Fruit fly (Drosophila melanogaster): Measurements from ENCODE around the gene CG31097.

CG31097 gene

dm6 chr3R:25247379-25247869 is 50.2 kb downstream of the CG31097 start, which contains the start of the genes RpS27 and Nup37 (continued):
- TF ChIP-seq Nf-YB (GFP tag; optimal IDR thresholded peaks at IDR 0.05) (peak; percentile 84), CrebB (tag; optimal IDR thresholded peaks at IDR 0.05) (peak; percentile 99), row (GFP tag; IDR thresholded peaks at IDR 0.05) (peak; percentile 86), Tbp (GFP tag; optimal IDR thresholded peaks at IDR 0.05) (no peak), Fer2 (tag; optimal IDR thresholded peaks at IDR 0.05) (peak; percentile 98), Bteb2 (GFP tag; optimal IDR thresholded peaks at IDR 0.05) (peak; percentile 97), D19A (tag; optimal IDR thresholded peaks at IDR 0.05) (peak; percentile 77), scrt (GFP tag; optimal IDR thresholded peaks at IDR 0.05) (peak; percentile 96), Scr (GFP tag; IDR thresholded peaks at IDR 0.05; ENCODE audit: partially characterized antibody) (peak; percentile 41; the same call in 1 of the 2 replicates), Stat92E (GFP tag; optimal IDR thresholded peaks at IDR 0.05) (peak in 1 of 3 experiments; percentile 82), jumu (GFP tag; optimal IDR thresholded peaks at IDR 0.05) (peak; percentile 96), Optix (GFP tag; IDR thresholded peaks at IDR 0.05) (peak; percentile 96), sisA (GFP tag; IDR thresholded peaks at IDR 0.05) (peak; percentile 95), CG31224 (GFP tag; IDR thresholded peaks at IDR 0.05) (peak; percentile 93), CG17328 (GFP tag; IDR thresholded peaks at IDR 0.05) (peak; percentile 98), CG7271 (tag; optimal IDR thresholded peaks at IDR 0.05) (peak; percentile 99), HLHmδ (GFP tag; optimal IDR thresholded peaks at IDR 0.05) (peak; percentile 100), run (tag; optimal IDR thresholded peaks at IDR 0.05) (peak; percentile 90), Meics (GFP tag; optimal IDR thresholded peaks at IDR 0.05) (peak; percentile 99), chn (GFP tag; optimal IDR thresholded peaks at IDR 0.05) (peak; percentile 98), slbo (GFP tag; IDR thresholded peaks at IDR 0.05) (peak; percentile 98), CG9932 (GFP tag; IDR thresholded peaks at IDR 0.05) (peak; percentile 98), Hr39 (optimal IDR thresholded peaks at IDR 0.05) (no peak), HHEX (GFP tag; optimal IDR thresholded peaks at IDR 0.05) (peak; percentile 99), ham (GFP tag; IDR thresholded peaks at IDR 0.05) (peak; percentile 94), Hey (tag; optimal IDR thresholded peaks at IDR 0.05) (peak; percentile 99), sqz (GFP tag; optimal IDR thresholded peaks at IDR 0.05) (peak; percentile 98), CoRest (tag; optimal IDR thresholded peaks at IDR 0.05) (peak; percentile 95), CG3838 (GFP tag; optimal IDR thresholded peaks at IDR 0.05) (peak; percentile 98), CG8388 (GFP tag; optimal IDR thresholded peaks at IDR 0.05) (peak; percentile 89), CG15269 (tag; optimal IDR thresholded peaks at IDR 0.05) (peak; percentile 94), H2.0 (GFP tag; IDR thresholded peaks at IDR 0.05) (peak; percentile 97), pros (GFP tag; optimal IDR thresholded peaks at IDR 0.05) (peak; percentile 73), CG18262 (tag; optimal IDR thresholded peaks at IDR 0.05) (peak; percentile 91), jing (GFP tag; optimal IDR thresholded peaks at IDR 0.05) (peak; percentile 94), CG16813 (GFP tag; IDR thresholded peaks at IDR 0.05; ENCODE audit: partially characterized antibody) (peak; percentile 48; the same call in 2 of the 3 replicates), rib (GFP tag; IDR thresholded peaks at IDR 0.05) (peak; percentile 91), tio (GFP tag; optimal IDR thresholded peaks at IDR 0.05) (peak; percentile 96), p53 (GFP tag; optimal IDR thresholded peaks at IDR 0.05) (peak; percentile 98), CG17802 (tag; optimal IDR thresholded peaks at IDR 0.05) (peak; percentile 94), CG8089 (GFP tag; optimal IDR thresholded peaks at IDR 0.05) (peak; percentile 99), Doc3 (GFP tag; IDR thresholded peaks at IDR 0.05; ENCODE audit: partially characterized antibody) (no peak), CTCF (GFP tag; optimal IDR thresholded peaks at IDR 0.05) (peak; percentile 74), Blimp-1 (GFP tag; optimal IDR thresholded peaks at IDR 0.05) (peak; percentile 86), HLH4C (GFP tag; IDR thresholded peaks at IDR 0.05; ENCODE audit: partially characterized antibody) (no peak), Bgb (GFP tag; IDR thresholded peaks at IDR 0.05; ENCODE audit: partially characterized antibody) (peak; percentile 43; the same call in 1 of the 2 replicates), Lhr (GFP tag; optimal IDR thresholded peaks at IDR 0.05) (peak; percentile 97), fd96Cb (tag; optimal IDR thresholded peaks at IDR 0.05) (peak; percentile 91), CG13424 (tag; optimal IDR thresholded peaks at IDR 0.05) (peak; percentile 88), CG31365 (tag; optimal IDR thresholded peaks at IDR 0.05) (peak; percentile 92)
